Worm (Caenorhabditis elegans) whole organism, L3 larva: Measurements from ENCODE around the gene hadb-1.

Experiments
- elt-1 ChIP-seq: fragments of 150-350 bp; optimal IDR thresholded peaks from 2 replicates; lab custom pipeline; 2014; ENCODE audit warnings: missing biosample characterization, missing genetic modification characterization
- fkh-10 ChIP-seq: sonication (generic microtip); optimal IDR thresholded peaks from 2 replicates; lab custom pipeline; 2017; ENCODE audit warnings: missing biosample characterization, missing genetic modification reagents, missing genetic modification characterization
- fos-1 ChIP-seq: fragments of 150-350 bp; optimal IDR thresholded peaks from 2 replicates; lab custom pipeline; 2014; ENCODE audit warnings: missing biosample characterization, missing genetic modification characterization
- lsy-12 ChIP-seq: sonication (generic microtip); optimal IDR thresholded peaks from 2 replicates; lab custom pipeline; 2016; ENCODE audit warnings: mild to moderate bottlenecking, missing genetic modification characterization, missing compliant biosample characterization
- nfya-1 ChIP-seq: sonication (generic microtip); optimal IDR thresholded peaks from 2 replicates; lab custom pipeline; 2017; ENCODE audit warnings: missing genetic modification characterization, mild to moderate bottlenecking, missing compliant biosample characterization, antibody characterized with exemption, moderate library complexity; ENCODE audit not compliant: insufficient read depth
- nhr-237 ChIP-seq: fragments of 150-350 bp; optimal IDR thresholded peaks from 2 replicates; lab custom pipeline; 2014; ENCODE audit warnings: missing biosample characterization, missing genetic modification characterization
- unc-39 ChIP-seq: sonication (generic microtip); optimal IDR thresholded peaks from 4 replicates; lab custom pipeline; 2017; ENCODE audit warnings: missing biosample characterization, missing genetic modification characterization
- unc-62 ChIP-seq: fragments of 150-350 bp; sonication (generic microtip); optimal IDR thresholded peaks from 4 replicates; lab custom pipeline; 2014; ENCODE audit warnings: missing biosample characterization, missing genetic modification reagents, missing genetic modification characterization
- zag-1 ChIP-seq: fragments of 150-350 bp; optimal IDR thresholded peaks from 2 replicates; lab custom pipeline; 2014; ENCODE audit warnings: missing biosample characterization, missing genetic modification characterization

ce11 chrIII:8716084-8716483 lies 27.8 kb upstream of the hadb-1 start, which contains the start of gene B0303.14:
- no peak for TF ChIP-seq zag-1 (tag; lab: Kevin White, UChicago)
- no peak for TF ChIP-seq lsy-12
- TF ChIP-seq fkh-10 (GFP tag; lab: Kevin White, UChicago): no peak
- TF ChIP-seq elt-1 (tag; lab: Kevin White, UChicago): no peak
- no peak for TF ChIP-seq unc-62 (GFP tag; lab: Kevin White, UChicago)
- TF ChIP-seq nfya-1 (tag; lab: Kevin White, UChicago): no peak
- no peak for TF ChIP-seq fos-1 (tag; lab: Kevin White, UChicago)
- TF ChIP-seq nhr-237 (tag; lab: Kevin White, UChicago): no peak
- no peak for TF ChIP-seq unc-39 (tag; lab: Kevin White, UChicago)
